Fruit fly (Drosophila melanogaster): ENCODE data around the gene CG2694.

CG2694 gene

DNA sequence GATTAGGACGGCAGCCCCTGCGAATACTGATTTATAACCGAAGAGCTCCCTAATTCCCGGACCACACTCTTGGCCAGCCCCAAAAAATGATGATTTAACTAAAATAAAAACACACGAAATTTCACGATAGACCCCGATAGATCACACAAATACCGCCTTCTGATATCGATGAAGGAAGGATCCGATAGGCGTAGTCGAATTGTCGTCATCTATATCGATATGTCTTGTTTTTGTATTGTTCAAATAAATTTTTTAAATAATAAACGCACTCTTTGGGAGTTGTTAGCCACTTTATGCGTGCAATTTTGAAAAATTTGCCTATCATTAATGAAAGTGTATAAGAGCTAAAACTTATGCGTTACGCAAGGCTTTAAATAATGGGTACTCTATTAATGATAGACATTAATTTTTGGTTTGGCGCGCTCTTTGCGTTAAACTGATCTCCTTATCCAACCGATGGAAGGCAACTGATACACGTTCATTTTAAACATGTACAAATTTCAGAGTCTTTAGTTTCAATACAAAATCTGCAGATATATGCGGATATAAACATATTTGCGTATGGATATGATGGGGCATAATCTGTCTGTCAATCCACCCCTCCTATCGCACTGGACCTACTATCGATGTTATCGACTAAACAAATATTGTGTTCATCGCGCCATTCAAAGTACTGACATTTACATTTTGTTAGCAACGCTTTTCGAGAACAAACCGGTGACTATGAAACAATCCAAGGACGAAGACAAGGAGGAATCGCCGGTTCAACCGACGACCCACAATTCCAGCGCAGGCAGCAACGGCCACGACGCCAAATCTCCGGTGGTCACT, 15.6 kb upstream of the CG2694 start, which contains the start of the genes Spg7 and Lint-O (continued):
- TF ChIP-seq Doc3 (GFP tag; IDR thresholded peaks at IDR 0.05; ENCODE audit: partially characterized antibody), result peak; percentile 50; the same call in 2 of the 3 replicates
- TF ChIP-seq CG11456 (GFP tag; IDR thresholded peaks at IDR 0.05), result no peak
- no peak for TF ChIP-seq ems (GFP tag; optimal IDR thresholded peaks at IDR 0.05)
- peak; percentile 84 for TF ChIP-seq Opbp (GFP tag; IDR thresholded peaks at IDR 0.05; ENCODE audit: partially characterized antibody)
- no peak for TF ChIP-seq NfI (GFP tag; optimal IDR thresholded peaks at IDR 0.05)
- 0 out of 4 replicates have a peak, but pooled peaks have one; percentile 63 for TF ChIP-seq chinmo (GFP tag; IDR thresholded peaks at IDR 0.05; ENCODE audit: partially characterized antibody)
- TF ChIP-seq CG7839 (tag; optimal IDR thresholded peaks at IDR 0.05), result no peak
- peak; percentile 76 for TF ChIP-seq Scr (GFP tag; IDR thresholded peaks at IDR 0.05; ENCODE audit: partially characterized antibody)
- TF ChIP-seq tna (GFP tag; IDR thresholded peaks at IDR 0.05; ENCODE audit: partially characterized antibody), result peak; percentile 70
- TF ChIP-seq Abd-B (GFP tag; optimal IDR thresholded peaks at IDR 0.05), result no peak
- no peak for TF ChIP-seq CG4820 (GFP tag; optimal IDR thresholded peaks at IDR 0.05)
- TF ChIP-seq Hey (tag; optimal IDR thresholded peaks at IDR 0.05), result no peak
- TF ChIP-seq onecut (GFP tag; IDR thresholded peaks at IDR 0.05), result no peak
- no peak for TF ChIP-seq CG12744 (GFP tag; optimal IDR thresholded peaks at IDR 0.05)
- peak; percentile 69 for TF ChIP-seq nerfin-2 (GFP tag; IDR thresholded peaks at IDR 0.05; ENCODE audit: partially characterized antibody)
- no peak for TF ChIP-seq corto (GFP tag; optimal IDR thresholded peaks at IDR 0.05)

DNA sequence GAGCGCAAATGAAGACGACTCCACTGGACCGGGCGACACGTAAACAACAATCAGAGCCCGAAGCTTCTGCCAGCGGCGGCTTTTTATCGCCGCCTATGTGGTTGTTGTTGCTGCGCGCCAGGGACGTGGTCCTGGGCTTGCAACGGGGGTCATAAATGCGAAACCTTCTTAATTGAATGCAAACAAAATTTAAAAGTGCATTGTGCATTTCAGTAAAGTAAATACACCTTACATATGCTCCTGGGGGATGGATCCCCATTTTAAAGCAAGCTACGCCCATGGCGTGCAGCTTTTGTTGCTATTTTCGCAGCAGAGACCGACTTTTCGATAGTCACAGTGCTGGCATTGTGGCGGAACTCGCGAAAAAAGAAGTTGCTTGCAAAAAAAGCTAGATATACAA, 10.2 kb upstream of the CG2694 start, which contains the start of gene Ugalt:
Gene Ugalt, minus strand, starts transcription at position 160 of the 400 bp plus-strand sequence.
- no peak for TF ChIP-seq vnd (GFP tag; IDR thresholded peaks at IDR 0.05; ENCODE audit: partially characterized antibody)
- peak; percentile 100 for TF ChIP-seq Drgx (GFP tag; IDR thresholded peaks at IDR 0.05)
- TF ChIP-seq CG7963 (GFP tag; IDR thresholded peaks at IDR 0.05; ENCODE audit: partially characterized antibody), result no peak
- peak; percentile 100 for TF ChIP-seq klu (GFP tag; IDR thresholded peaks at IDR 0.05)
- TF ChIP-seq tgo (GFP tag; IDR thresholded peaks at IDR 0.05), result peak; percentile 100
- peak; percentile 99 for TF ChIP-seq CG10431 (GFP tag; optimal IDR thresholded peaks at IDR 0.05)
- peak; percentile 100 for TF ChIP-seq croc (GFP tag; conservative IDR thresholded peaks at IDR 0.05)
- no peak for TF ChIP-seq hth (optimal IDR thresholded peaks at IDR 0.05)
- TF ChIP-seq CG31365 (tag; optimal IDR thresholded peaks at IDR 0.05), result peak; percentile 97
- TF ChIP-seq Oaz (GFP tag; IDR thresholded peaks at IDR 0.05), result peak; percentile 100
- TF ChIP-seq disco-r (GFP tag; optimal IDR thresholded peaks at IDR 0.05), result peak; percentile 100
- peak; percentile 100 for TF ChIP-seq CG4820 (GFP tag; optimal IDR thresholded peaks at IDR 0.05)
- TF ChIP-seq CG18764 (GFP tag; optimal IDR thresholded peaks at IDR 0.05), result peak; percentile 100
- TF ChIP-seq sd (tag; optimal IDR thresholded peaks at IDR 0.05), result peak; percentile 99
- TF ChIP-seq hbn (GFP tag; IDR thresholded peaks at IDR 0.05; ENCODE audit: partially characterized antibody), result no peak
- peak; percentile 100 for TF ChIP-seq CG10959 (GFP tag; IDR thresholded peaks at IDR 0.05)
- peak; percentile 100 for TF ChIP-seq Hand (GFP tag; optimal IDR thresholded peaks at IDR 0.05)
- peak in 1 of 3 experiments; percentile 100 for TF ChIP-seq lola (GFP tag; optimal IDR thresholded peaks at IDR 0.05)
- peak; percentile 100 for TF ChIP-seq C15 (GFP tag; IDR thresholded peaks at IDR 0.05)
- peak; percentile 100 for TF ChIP-seq jing (GFP tag; optimal IDR thresholded peaks at IDR 0.05)
- peak; percentile 100 for TF ChIP-seq CG13624 (GFP tag; optimal IDR thresholded peaks at IDR 0.05)
- peak; percentile 99 for TF ChIP-seq CG1603 (tag; optimal IDR thresholded peaks at IDR 0.05)
- TF ChIP-seq dmrt11E (tag; optimal IDR thresholded peaks at IDR 0.05), result peak; percentile 99
- peak; percentile 100 for TF ChIP-seq CG11093 (GFP tag; IDR thresholded peaks at IDR 0.05)
- TF ChIP-seq H2.0 (GFP tag; IDR thresholded peaks at IDR 0.05), result peak; percentile 100
- peak; percentile 51; the same call in 1 of the 3 replicates for TF ChIP-seq Opbp (GFP tag; IDR thresholded peaks at IDR 0.05; ENCODE audit: partially characterized antibody)
- TF ChIP-seq CG13775 (GFP tag; optimal IDR thresholded peaks at IDR 0.05), result peak; percentile 100
- no peak for TF ChIP-seq cad (GFP tag; optimal IDR thresholded peaks at IDR 0.05)
- peak; percentile 100 for TF ChIP-seq CG15269 (tag; optimal IDR thresholded peaks at IDR 0.05)
- TF ChIP-seq CG31388 (GFP tag; optimal IDR thresholded peaks at IDR 0.05), result peak; percentile 100
- peak; percentile 100 for TF ChIP-seq ERR (GFP tag; optimal IDR thresholded peaks at IDR 0.05)
- peak; percentile 100 for TF ChIP-seq shn (GFP tag; optimal IDR thresholded peaks at IDR 0.05)
- peak; percentile 100 for TF ChIP-seq zfh2 (GFP tag; optimal IDR thresholded peaks at IDR 0.05)
